Worm (Caenorhabditis elegans): ENCODE results near the gene best-1.

DNA sequence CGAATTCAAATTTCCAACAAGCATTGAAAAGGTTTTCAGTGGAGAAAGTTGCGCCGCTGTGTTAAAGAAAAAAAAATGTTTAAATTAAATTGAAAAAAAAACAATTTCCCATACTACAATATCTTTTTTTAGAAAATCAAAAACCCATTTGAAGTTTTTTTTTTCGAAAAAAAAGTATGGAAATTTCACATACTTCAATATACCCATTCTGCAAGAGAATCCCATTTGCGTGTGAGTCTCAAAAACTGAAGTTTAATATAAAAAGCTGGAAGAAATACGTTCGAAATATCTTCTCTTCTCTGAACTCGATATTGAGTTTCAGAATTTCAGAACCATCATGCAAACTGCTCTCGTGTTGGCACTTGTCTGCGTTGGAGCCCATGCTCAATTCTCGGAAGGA, 39.4 kb downstream of the best-1 start, which contains the start of gene scl-7:
- TF ChIP-seq nhr-237 (tag; optimal IDR thresholded peaks at IDR 0.05) (no peak), unc-120 (tag; optimal IDR thresholded peaks at IDR 0.05; ENCODE audit: poor library complexity, severe bottlenecking) (no peak), unc-62 (GFP tag; optimal IDR thresholded peaks at IDR 0.05) (no peak), elt-1 (tag; optimal IDR thresholded peaks at IDR 0.05; ENCODE audit: borderline replicate concordance, insufficient read depth) (no peak), lin-13 (tag; optimal IDR thresholded peaks at IDR 0.05) (no peak), nhr-76 (tag; optimal IDR thresholded peaks at IDR 0.05) (no peak), flh-1 (GFP tag; optimal IDR thresholded peaks at IDR 0.05) (no peak), mep-1 (tag; optimal IDR thresholded peaks at IDR 0.05) (no peak), lin-32 (GFP tag; optimal IDR thresholded peaks at IDR 0.05) (no peak)

Measured in whole organism, mixed stage, embryonic.